Worm (Caenorhabditis elegans): ENCODE results near the gene F59A6.12.
A peak's percentile ranks its signal among the peaks of the same experiment; 100 is the strongest.

Gene F59A6.12

ce11 chrII:4989802-4990201 lies 22.1 kb downstream of the F59A6.12 start, which contains the start of gene T27F7.12:
Gene T27F7.12 (plus strand): TSS chrII:4990102.
- TF ChIP-seq zip-4 (GFP tag; optimal IDR thresholded peaks at IDR 0.05) (no peak), alr-1 (tag; optimal IDR thresholded peaks at IDR 0.05; ENCODE audit: borderline replicate concordance) (no peak), ceh-63 (GFP tag; optimal IDR thresholded peaks at IDR 0.05) (no peak), swsn-7 (tag; optimal IDR thresholded peaks at IDR 0.05) (no peak), lin-15B (tag; optimal IDR thresholded peaks at IDR 0.05) (no peak), ces-1 (GFP tag; optimal IDR thresholded peaks at IDR 0.05) (no peak), nhr-90 (tag; optimal IDR thresholded peaks at IDR 0.05; ENCODE audit: poor library complexity) (no peak), nhr-71 (tag; optimal IDR thresholded peaks at IDR 0.05) (no peak), sup-37 (GFP tag; optimal IDR thresholded peaks at IDR 0.05) (no peak), mef-2 (tag; optimal IDR thresholded peaks at IDR 0.05) (no peak), isw-1 (GFP tag; IDR thresholded peaks at IDR 0.05) (no peak), mep-1 (tag; optimal IDR thresholded peaks at IDR 0.05) (no peak), lin-35 (GFP tag; optimal IDR thresholded peaks at IDR 0.05) (no peak)

- TF ChIP-seq nhr-71 (tag; optimal IDR thresholded peaks at IDR 0.05): no peak
- no peak for TF ChIP-seq ceh-88 (GFP tag; IDR thresholded peaks at IDR 0.05)
- no peak for TF ChIP-seq pax-3 (tag; optimal IDR thresholded peaks at IDR 0.05)
- no peak for TF ChIP-seq nhr-11 (tag; optimal IDR thresholded peaks at IDR 0.05)
- no peak for TF ChIP-seq rnt-1 (tag; optimal IDR thresholded peaks at IDR 0.05)
- no peak for TF ChIP-seq ets-5 (GFP tag; IDR thresholded peaks at IDR 0.05)
- TF ChIP-seq alr-1 (tag; optimal IDR thresholded peaks at IDR 0.05; ENCODE audit: borderline replicate concordance): no peak
Observed at ce11 chrII:4987257-4987656, 24.6 kb downstream of the F59A6.12 start.

ce11 chrII:4986664-4987063 lies 25.2 kb downstream of the F59A6.12 start:
- no peak for TF ChIP-seq efl-3 (GFP tag; optimal IDR thresholded peaks at IDR 0.05)
- no peak for TF ChIP-seq zag-1 (tag; optimal IDR thresholded peaks at IDR 0.05)
- TF ChIP-seq ceh-88 (GFP tag; IDR thresholded peaks at IDR 0.05): no peak
- TF ChIP-seq fos-1 (tag; optimal IDR thresholded peaks at IDR 0.05): no peak
- no peak for TF ChIP-seq elt-3 (tag; optimal IDR thresholded peaks at IDR 0.05)
- TF ChIP-seq sptf-1 (tag; optimal IDR thresholded peaks at IDR 0.05): no peak
- TF ChIP-seq F16B12.6 (tag; optimal IDR thresholded peaks at IDR 0.05): no peak
- TF ChIP-seq lin-15B (tag; optimal IDR thresholded peaks at IDR 0.05): no peak
- no peak for TF ChIP-seq nhr-76 (tag; optimal IDR thresholded peaks at IDR 0.05)
- no peak for TF ChIP-seq swsn-7 (tag; optimal IDR thresholded peaks at IDR 0.05)
- TF ChIP-seq sox-4 (tag; optimal IDR thresholded peaks at IDR 0.05): no peak
- no peak for TF ChIP-seq snpc-4 (tag; optimal IDR thresholded peaks at IDR 0.05)

ce11 chrII:4985961-4986503 lies 25.8 kb downstream of the F59A6.12 start:
- TF ChIP-seq hpl-2 (GFP tag; optimal IDR thresholded peaks at IDR 0.05): no peak
- no peak for TF ChIP-seq ces-1 (GFP tag; optimal IDR thresholded peaks at IDR 0.05)
- TF ChIP-seq lin-14 (GFP tag; optimal IDR thresholded peaks at IDR 0.05): peak; percentile 22
- TF ChIP-seq nhr-71 (tag; optimal IDR thresholded peaks at IDR 0.05): peak; percentile 20
- TF ChIP-seq snu-23 (GFP tag; optimal IDR thresholded peaks at IDR 0.05): peak; percentile 3
- TF ChIP-seq nhr-85 (tag): peak; percentile 68
- TF ChIP-seq zag-1 (tag; optimal IDR thresholded peaks at IDR 0.05): no peak
- TF ChIP-seq mef-2 (tag; optimal IDR thresholded peaks at IDR 0.05): no peak
- TF ChIP-seq blmp-1 (tag; optimal IDR thresholded peaks at IDR 0.05): peak; percentile 33
- TF ChIP-seq lin-35 (GFP tag; optimal IDR thresholded peaks at IDR 0.05): peak in 1 of 2 experiments; percentile 55
- no peak for TF ChIP-seq ztf-11 (tag; optimal IDR thresholded peaks at IDR 0.05)
- no peak for TF ChIP-seq rnt-1 (tag; optimal IDR thresholded peaks at IDR 0.05)
- no peak for TF ChIP-seq ets-5 (GFP tag; IDR thresholded peaks at IDR 0.05)
- TF ChIP-seq lir-3 (tag; optimal IDR thresholded peaks at IDR 0.05; ENCODE audit: poor library complexity): no peak
- TF ChIP-seq nhr-20 (tag; optimal IDR thresholded peaks at IDR 0.05): peak; percentile 34
- TF ChIP-seq elt-3 (tag; optimal IDR thresholded peaks at IDR 0.05): peak in 1 of 6 experiments; percentile 25
- no peak for TF ChIP-seq nhr-47 (tag; optimal IDR thresholded peaks at IDR 0.05)
- no peak for TF ChIP-seq ztf-4 (tag; optimal IDR thresholded peaks at IDR 0.05)
- no peak for TF ChIP-seq vab-15 (tag; optimal IDR thresholded peaks at IDR 0.05)
- no peak for TF ChIP-seq irx-1 (tag; optimal IDR thresholded peaks at IDR 0.05)

Data from whole organism, L1 larva.